Fruit fly (Drosophila melanogaster) whole organism, embryonic: ENCODE measurements around the gene Set2.

Source experiments
- C15 ChIP-seq: fragments of 200-800 bp; sonication (Bioruptor generic); IDR thresholded peaks from 3 replicates; pipeline ENCODE4 v1.3.6; 2022; ENCODE audit warnings: missing biosample characterization, missing genetic modification characterization
- CG10274 ChIP-seq: fragments of 200-800 bp; sonication (Bioruptor generic); optimal IDR thresholded peaks from 3 replicates; lab custom pipeline; 2017; ENCODE audit warnings: missing biosample characterization, mild to moderate bottlenecking, missing genetic modification characterization
- CG10321 ChIP-seq: fragments of 200-800 bp; sonication (Bioruptor generic); IDR thresholded peaks from 2 replicates; pipeline ENCODE4 v1.3.6; 2022; ENCODE audit warnings: missing biosample characterization, missing genetic modification characterization
- CG11398 ChIP-seq: fragments of 200-800 bp; sonication (Bioruptor generic); optimal IDR thresholded peaks from 2 replicates; lab custom pipeline; 2016; ENCODE audit warnings: missing biosample characterization, missing genetic modification characterization
- CG8478 ChIP-seq: fragments of >200 bp; optimal IDR thresholded peaks from 2 replicates; lab custom pipeline; 2018

DNA sequence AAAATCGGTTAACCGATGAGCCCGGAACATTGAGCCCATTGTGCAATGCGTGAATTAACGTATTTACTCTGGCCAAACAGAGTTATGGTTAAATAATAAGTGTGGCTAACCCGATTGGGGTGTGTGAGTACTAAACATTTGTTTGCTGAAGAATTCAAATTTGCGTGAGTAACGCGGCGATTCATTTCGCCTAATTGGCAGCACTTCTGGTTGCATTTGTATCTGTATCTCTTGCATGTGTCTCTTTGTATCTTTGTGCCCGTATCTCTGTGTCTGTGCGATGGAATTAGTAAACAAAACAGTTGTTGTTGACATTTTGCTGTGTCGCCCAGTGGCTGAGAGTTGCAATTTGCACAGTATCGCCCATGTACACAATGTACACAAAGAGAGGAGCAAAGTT lies 2.2 kb upstream of the Set2 start:
- TF ChIP-seq CG8478 (no peak), CG10321 (GFP tag; lab: Robert Waterston, UW) (no peak), CG11398 (GFP tag; lab: Kevin White, UChicago) (no peak), C15 (no peak), CG10274 (GFP tag; lab: Kevin White, UChicago) (no peak)
